Worm (Caenorhabditis elegans) whole organism, L3 larva: Measurements from ENCODE around the gene C45G9.2.

Source experiments
- ceh-82 ChIP-seq: fragments of 150-350 bp; optimal IDR thresholded peaks from 2 replicates; lab custom pipeline; 2014; ENCODE audit warnings: missing biosample characterization, missing genetic modification characterization
- egl-27 ChIP-seq: sonication (generic microtip); optimal IDR thresholded peaks from 4 replicates; lab custom pipeline; 2017; ENCODE audit warnings: missing biosample characterization, missing genetic modification reagents, missing genetic modification characterization
- fkh-10 ChIP-seq: sonication (generic microtip); optimal IDR thresholded peaks from 2 replicates; lab custom pipeline; 2017; ENCODE audit warnings: missing biosample characterization, missing genetic modification reagents, missing genetic modification characterization
- fos-1 ChIP-seq: fragments of 150-350 bp; optimal IDR thresholded peaks from 2 replicates; lab custom pipeline; 2014; ENCODE audit warnings: missing biosample characterization, missing genetic modification characterization
- nhr-237 ChIP-seq: fragments of 150-350 bp; optimal IDR thresholded peaks from 2 replicates; lab custom pipeline; 2014; ENCODE audit warnings: missing biosample characterization, missing genetic modification characterization
- nhr-25 ChIP-seq: sonication (generic microtip); optimal IDR thresholded peaks from 2 replicates; lab custom pipeline; 2017; ENCODE audit warnings: missing biosample characterization, missing genetic modification characterization
- pha-4 ChIP-seq: fragments of 150-350 bp; optimal IDR thresholded peaks from 2 replicates; lab custom pipeline; 2014; ENCODE audit warnings: missing biosample characterization, missing genetic modification reagents, missing genetic modification characterization
- pqm-1 ChIP-seq: fragments of 150-350 bp; optimal IDR thresholded peaks from 2 replicates; lab custom pipeline; 2017; ENCODE audit warnings: missing biosample characterization, missing genetic modification characterization, inconsistent platforms

- TF ChIP-seq fos-1 (tag; lab: Kevin White, UChicago): no peak
- no peak for TF ChIP-seq nhr-25 (tag; lab: Kevin White, UChicago)
- TF ChIP-seq pha-4 (tag; lab: Kevin White, UChicago): no peak
- no peak for TF ChIP-seq fkh-10 (GFP tag; lab: Kevin White, UChicago)
- no peak for TF ChIP-seq nhr-237
- TF ChIP-seq pqm-1 (tag; lab: Kevin White, UChicago): no peak
- TF ChIP-seq ceh-82 (tag; lab: Kevin White, UChicago): no peak
- no peak for TF ChIP-seq egl-27
These were observed 5.5 kb downstream of the C45G9.2 start, which contains the start of gene ttbk-6 for ce11 chrIII:5074398-5074797.
